Worm (Caenorhabditis elegans) whole organism, mixed stage, embryonic: ENCODE results near the gene Y53G8AR.5.

Source experiments
- lin-13 ChIP-seq: fragments of 150-350 bp; optimal IDR thresholded peaks from 2 replicates; lab custom pipeline; 2014; ENCODE audit warnings: missing biosample characterization, missing genetic modification characterization
- lin-32 ChIP-seq: fragments of 200-800 bp; sonication (Bioruptor generic); optimal IDR thresholded peaks from 2 replicates; lab custom pipeline; 2018; ENCODE audit warnings: mild to moderate bottlenecking, missing genetic modification characterization, missing compliant biosample characterization
- lsy-2 ChIP-seq: fragments of 150-350 bp; optimal IDR thresholded peaks from 2 replicates; lab custom pipeline; 2014; ENCODE audit warnings: missing biosample characterization, missing genetic modification characterization
- mep-1 ChIP-seq: fragments of 150-350 bp; optimal IDR thresholded peaks from 2 replicates; lab custom pipeline; 2017; ENCODE audit warnings: missing biosample characterization, missing genetic modification reagents, missing genetic modification characterization, inconsistent platforms
- snpc-4 ChIP-seq: fragments of 150-350 bp; optimal IDR thresholded peaks from 2 replicates; lab custom pipeline; 2014; ENCODE audit warnings: missing biosample characterization, missing genetic modification characterization
- unc-39 ChIP-seq: fragments of 150-350 bp; optimal IDR thresholded peaks from 2 replicates; lab custom pipeline; 2014; ENCODE audit warnings: missing biosample characterization, missing genetic modification characterization
- unc-62 ChIP-seq: fragments of 150-350 bp; optimal IDR thresholded peaks from 2 replicates; lab custom pipeline; 2014; ENCODE audit warnings: missing biosample characterization, missing genetic modification reagents, missing genetic modification characterization
- ztf-11 ChIP-seq: fragments of 150-350 bp; optimal IDR thresholded peaks from 2 replicates; lab custom pipeline; 2014; ENCODE audit warnings: missing biosample characterization, missing genetic modification characterization

DNA sequence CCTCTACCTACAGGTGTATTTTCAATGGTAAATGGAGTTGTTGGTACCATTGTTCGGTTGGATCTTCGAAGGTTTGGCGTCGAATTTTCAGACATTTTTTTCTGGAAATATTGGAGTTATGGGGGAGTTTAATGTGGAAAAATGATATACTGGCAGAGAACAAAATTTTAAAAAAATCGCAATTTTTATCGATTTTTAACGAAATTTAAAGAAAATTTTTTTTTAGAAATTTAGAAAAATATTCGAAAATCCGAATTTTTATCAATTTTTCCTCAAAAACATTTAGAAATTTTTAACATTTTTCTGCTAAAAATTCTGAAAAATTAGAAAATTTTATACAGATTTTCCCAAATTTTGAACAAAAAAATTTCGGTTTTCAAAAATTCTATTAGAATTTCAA, 18.6 kb upstream of the Y53G8AR.5 start, which contains the start of gene Y53G8AM.8:
- no peak for TF ChIP-seq ztf-11 (tag; lab: Kevin White, UChicago)
- TF ChIP-seq mep-1, result no peak
- no peak for TF ChIP-seq lsy-2 (tag; lab: Kevin White, UChicago)
- no peak for TF ChIP-seq lin-32 (GFP tag; lab: Kevin White, UChicago)
- TF ChIP-seq unc-39, result no peak
- no peak for TF ChIP-seq snpc-4
- TF ChIP-seq unc-62, result no peak
- TF ChIP-seq lin-13 (tag; lab: Kevin White, UChicago), result no peak
